Worm (Caenorhabditis elegans) whole organism, mixed stage, embryonic: Measurements from ENCODE around the gene lgc-10.

Experiments used
- ces-1 ChIP-seq: fragments of 150-350 bp; optimal IDR thresholded peaks from 2 replicates; lab custom pipeline; 2014; ENCODE audit warnings: missing biosample characterization, missing genetic modification reagents, missing genetic modification characterization
- elt-3 ChIP-seq: fragments of 150-350 bp; optimal IDR thresholded peaks from 2 replicates; lab custom pipeline; 2014; ENCODE audit warnings: missing biosample characterization, missing genetic modification characterization
- mab-5 ChIP-seq: fragments of 150-350 bp; optimal IDR thresholded peaks from 2 replicates; lab custom pipeline; 2014; ENCODE audit warnings: missing biosample characterization, missing genetic modification characterization
- nhr-12 ChIP-seq: fragments of 150-350 bp; optimal IDR thresholded peaks from 2 replicates; lab custom pipeline; 2014; ENCODE audit warnings: missing biosample characterization, missing genetic modification characterization
- nhr-28 ChIP-seq: fragments of 150-350 bp; optimal IDR thresholded peaks from 2 replicates; lab custom pipeline; 2014; ENCODE audit warnings: missing biosample characterization, missing genetic modification characterization
- pha-4 ChIP-seq: fragments of 150-350 bp; optimal IDR thresholded peaks from 2 replicates; lab custom pipeline; 2018; ENCODE audit warnings: missing biosample characterization, missing genetic modification reagents, missing genetic modification characterization
- snpc-4 ChIP-seq: fragments of 150-350 bp; optimal IDR thresholded peaks from 2 replicates; lab custom pipeline; 2014; ENCODE audit warnings: missing biosample characterization, missing genetic modification characterization
- unc-39 ChIP-seq: fragments of 150-350 bp; optimal IDR thresholded peaks from 2 replicates; lab custom pipeline; 2014; ENCODE audit warnings: missing biosample characterization, missing genetic modification characterization
- unc-62 ChIP-seq: fragments of 150-350 bp; optimal IDR thresholded peaks from 2 replicates; lab custom pipeline; 2014; ENCODE audit warnings: missing biosample characterization, missing genetic modification reagents, missing genetic modification characterization
- zip-8 ChIP-seq: fragments of 150-350 bp; optimal IDR thresholded peaks from 2 replicates; lab custom pipeline; 2014; ENCODE audit warnings: missing biosample characterization, missing genetic modification characterization
- ztf-11 ChIP-seq: fragments of 150-350 bp; optimal IDR thresholded peaks from 2 replicates; lab custom pipeline; 2014; ENCODE audit warnings: missing biosample characterization, missing genetic modification characterization

ce11 chrIV:6496103-6496502 is 38.7 kb upstream of the lgc-10 start:
- TF ChIP-seq snpc-4 (no peak), unc-39 (tag; lab: Kevin White, UChicago) (no peak), nhr-12 (tag; lab: Kevin White, UChicago) (no peak), ztf-11 (tag; lab: Kevin White, UChicago) (no peak), unc-62 (GFP tag; lab: Kevin White, UChicago) (no peak), nhr-28 (tag; lab: Kevin White, UChicago) (no peak), zip-8 (no peak), elt-3 (tag; lab: Kevin White, UChicago) (no peak), ces-1 (no peak), pha-4 (tag; lab: Kevin White, UChicago) (no peak), mab-5 (tag; lab: Kevin White, UChicago) (no peak)
